Worm (Caenorhabditis elegans): ENCODE measurements around the gene R151.2.

Gene R151.2

ce11 chrIII:7165816-7166229 lies 43.9 kb upstream of the R151.2 start (continued):
- no peak for TF ChIP-seq ztf-11 (tag; optimal IDR thresholded peaks at IDR 0.05)
- TF ChIP-seq nhr-237 (tag; optimal IDR thresholded peaks at IDR 0.05), result no peak
- TF ChIP-seq daf-19 (GFP tag; conservative IDR thresholded peaks at IDR 0.05), result no peak
- peak; percentile 63 for TF ChIP-seq mes-2 (tag; optimal IDR thresholded peaks at IDR 0.05; ENCODE audit: poor library complexity, severe bottlenecking)
- no peak for TF ChIP-seq tra-1 (GFP tag; IDR thresholded peaks at IDR 0.05)
- peak; percentile 26 for TF ChIP-seq lin-38 (GFP tag; IDR thresholded peaks at IDR 0.05)
- TF ChIP-seq unc-130 (GFP tag; optimal IDR thresholded peaks at IDR 0.05), result no peak
- TF ChIP-seq ceh-20 (GFP tag; IDR thresholded peaks at IDR 0.05), result no peak
- no peak for TF ChIP-seq snpc-4 (tag; optimal IDR thresholded peaks at IDR 0.05)
- TF ChIP-seq nhr-48 (tag; optimal IDR thresholded peaks at IDR 0.05), result peak; percentile 60
- TF ChIP-seq duxl-1 (tag; optimal IDR thresholded peaks at IDR 0.05; ENCODE audit: poor library complexity), result no peak
- no peak for TF ChIP-seq zfp-2 (tag; optimal IDR thresholded peaks at IDR 0.05)
- peak; percentile 35 for TF ChIP-seq nhr-11 (tag; optimal IDR thresholded peaks at IDR 0.05)
- no peak for TF ChIP-seq ztf-7 (tag; optimal IDR thresholded peaks at IDR 0.05)
- TF ChIP-seq T20F7.1 (GFP tag; optimal IDR thresholded peaks at IDR 0.05), result peak; percentile 63
- TF ChIP-seq lsy-2 (tag; optimal IDR thresholded peaks at IDR 0.05), result peak in 1 of 2 experiments; percentile 70
- TF ChIP-seq mdl-1 (tag; optimal IDR thresholded peaks at IDR 0.05), result peak in 1 of 2 experiments; percentile 83
- TF ChIP-seq ZK546.5 (tag; optimal IDR thresholded peaks at IDR 0.05), result no peak
- TF ChIP-seq unc-62 (GFP tag; optimal IDR thresholded peaks at IDR 0.05 in 1 of 2), result peak in 1 of 2 experiments; percentile 38
- no peak for TF ChIP-seq unc-62 (tag; optimal IDR thresholded peaks at IDR 0.05)
- peak; percentile 49 for TF ChIP-seq lin-13 (GFP tag; optimal IDR thresholded peaks at IDR 0.05)
- TF ChIP-seq nhr-25 (tag; optimal IDR thresholded peaks at IDR 0.05; ENCODE audit: borderline replicate concordance, insufficient read depth), result no peak
- TF ChIP-seq egl-27 (tag; optimal IDR thresholded peaks at IDR 0.05), result no peak
- peak in 1 of 2 experiments; percentile 63 for TF ChIP-seq hif-1 (tag; optimal IDR thresholded peaks at IDR 0.05)
- no peak for TF ChIP-seq fos-1 (tag; optimal IDR thresholded peaks at IDR 0.05)
- no peak for TF ChIP-seq pha-4 (GFP tag; IDR thresholded peaks at IDR 0.05)
- TF ChIP-seq pha-4 (tag; optimal IDR thresholded peaks at IDR 0.05), result peak; percentile 9
- no peak for TF ChIP-seq aly-2 (tag; optimal IDR thresholded peaks at IDR 0.05)
- TF ChIP-seq hlh-30 (tag; optimal IDR thresholded peaks at IDR 0.05; ENCODE audit: insufficient read depth), result peak; percentile 68
- TF ChIP-seq nhr-28 (tag; optimal IDR thresholded peaks at IDR 0.05), result peak; percentile 87
- TF ChIP-seq nhr-6 (tag; optimal IDR thresholded peaks at IDR 0.05), result peak; percentile 58
- TF ChIP-seq nhr-111 (GFP tag; optimal IDR thresholded peaks at IDR 0.05), result no peak
- peak; percentile 53 for TF ChIP-seq gei-8 (GFP tag; optimal IDR thresholded peaks at IDR 0.05)
- TF ChIP-seq mep-1 (tag; optimal IDR thresholded peaks at IDR 0.05), result peak; percentile 66
- TF ChIP-seq dmd-9 (GFP tag; IDR thresholded peaks at IDR 0.05), result no peak
- peak; percentile 69 for TF ChIP-seq dpl-1 (GFP tag; optimal IDR thresholded peaks at IDR 0.05)
- peak in 1 of 2 experiments; percentile 28 for TF ChIP-seq daf-16 (GFP tag; optimal IDR thresholded peaks at IDR 0.05)
- TF ChIP-seq daf-16 (tag; optimal IDR thresholded peaks at IDR 0.05), result peak; percentile 92
- peak; percentile 72 for TF ChIP-seq dve-1 (tag; optimal IDR thresholded peaks at IDR 0.05; ENCODE audit: insufficient read depth)
- TF ChIP-seq Y105C5A.15 (GFP tag; IDR thresholded peaks at IDR 0.05), result no peak
- peak; percentile 92 for TF ChIP-seq dmd-6 (GFP tag; IDR thresholded peaks at IDR 0.05)
- TF ChIP-seq T26A8.4 (GFP tag; IDR thresholded peaks at IDR 0.05), result no peak
- no peak for TF ChIP-seq skn-1 (tag; optimal IDR thresholded peaks at IDR 0.05)
- no peak for TF ChIP-seq madf-9 (GFP tag; conservative IDR thresholded peaks at IDR 0.05)
- TF ChIP-seq nhr-77 (tag; optimal IDR thresholded peaks at IDR 0.05), result peak; percentile 2
- TF ChIP-seq fkh-10 (GFP tag; optimal IDR thresholded peaks at IDR 0.05), result no peak
- TF ChIP-seq lin-29 (GFP tag; IDR thresholded peaks at IDR 0.05), result no peak
- TF ChIP-seq vab-7 (GFP tag; IDR thresholded peaks at IDR 0.05), result no peak
- TF ChIP-seq zag-1 (tag; optimal IDR thresholded peaks at IDR 0.05), result no peak
- peak; percentile 67 for TF ChIP-seq mxl-3 (GFP tag; optimal IDR thresholded peaks at IDR 0.05)
- no peak for TF ChIP-seq dmd-8 (GFP tag; IDR thresholded peaks at IDR 0.05)
- peak; percentile 19 for TF ChIP-seq rbr-2 (tag; optimal IDR thresholded peaks at IDR 0.05)
